Worm (Caenorhabditis elegans) whole organism, young adult: ENCODE data around the gene fipr-13.

Experiments used
- B0336.3 ChIP-seq: fragments of 200-800 bp; sonication (Bioruptor generic); IDR thresholded peaks from 2 replicates; pipeline ENCODE4 v1.3.6; 2022; ENCODE audit warnings: missing genetic modification characterization, missing compliant biosample characterization
- ama-1 ChIP-seq, 3 experiments: fragments of 150-350 bp in 1 of 3; sonication (generic microtip) in 2 of 3; optimal IDR thresholded peaks; 2 replicates each; lab custom pipeline; 2014 to 2018; ENCODE audit warnings: missing biosample characterization in 2 of 3, missing genetic modification characterization in 2 of 3, missing genetic modification reagents in 2 of 3
- ceh-79 ChIP-seq: sonication (generic microtip); optimal IDR thresholded peaks from 2 replicates; lab custom pipeline; 2017; ENCODE audit warnings: mild to moderate bottlenecking, missing genetic modification characterization, missing compliant biosample characterization
- gei-17 ChIP-seq: fragments of 200-800 bp; sonication (Bioruptor generic); optimal IDR thresholded peaks from 2 replicates; lab custom pipeline; 2018; ENCODE audit warnings: mild to moderate bottlenecking, missing genetic modification characterization, missing compliant biosample characterization
- hmg-1.2 ChIP-seq: fragments of 200-800 bp; sonication (Bioruptor generic); IDR thresholded peaks from 2 replicates; pipeline ENCODE4 v1.3.6; 2022; ENCODE audit warnings: missing genetic modification reagents, missing genetic modification characterization, missing compliant biosample characterization
- hmg-20 ChIP-seq: fragments of 200-800 bp; sonication (Bioruptor generic); IDR thresholded peaks from 2 replicates; pipeline ENCODE4 v1.3.6; 2022; ENCODE audit warnings: missing genetic modification reagents, missing genetic modification characterization, missing compliant biosample characterization
- pha-4 ChIP-seq: fragments of 150-350 bp; sonication (generic microtip); optimal IDR thresholded peaks from 2 replicates; lab custom pipeline; 2014; ENCODE audit warnings: missing biosample characterization, missing genetic modification reagents, missing genetic modification characterization
- snpc-1.3 ChIP-seq: sonication (generic microtip); optimal IDR thresholded peaks from 2 replicates; lab custom pipeline; 2017; ENCODE audit warnings: missing genetic modification characterization, mild to moderate bottlenecking, missing compliant biosample characterization, antibody characterized with exemption, moderate library complexity, missing genotype, missing genetic modification reagents; ENCODE audit not compliant: insufficient read depth
- tbp1 ChIP-seq: fragments of 200-800 bp; sonication (Bioruptor generic); optimal IDR thresholded peaks from 2 replicates; lab custom pipeline; 2018; ENCODE audit warnings: mild to moderate bottlenecking, missing genetic modification characterization, missing compliant biosample characterization
- ztf-3 ChIP-seq: fragments of 200-800 bp; sonication (Bioruptor generic); optimal IDR thresholded peaks from 2 replicates; lab custom pipeline; 2018; ENCODE audit warnings: mild to moderate bottlenecking, missing genetic modification characterization, missing compliant biosample characterization

DNA sequence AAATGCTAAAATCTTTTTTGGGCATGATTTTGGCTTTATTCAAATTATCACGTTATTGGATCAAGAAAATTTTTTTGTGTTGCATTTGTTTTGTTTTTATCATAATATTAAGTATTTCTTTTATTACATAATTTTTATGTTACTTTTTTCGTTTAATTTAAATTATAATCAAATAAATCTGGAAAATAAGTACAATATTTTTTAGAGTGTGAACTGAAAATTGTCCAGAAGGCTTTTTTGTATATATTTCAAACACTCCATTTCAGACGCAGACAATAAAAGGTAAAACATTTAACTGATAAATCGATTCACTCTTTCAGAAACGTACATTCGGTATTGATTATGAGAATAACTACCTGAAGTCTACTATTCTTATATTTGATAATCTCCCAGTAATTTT is 43.0 kb downstream of the fipr-13 start, which contains the start of gene C08B6.11:
- TF ChIP-seq hmg-20, result no peak
- no peak for TF ChIP-seq pha-4 (tag; lab: Kevin White, UChicago)
- no peak for TF ChIP-seq tbp1 (GFP tag; lab: Kevin White, UChicago)
- no peak for TF ChIP-seq ztf-3 (GFP tag; lab: Kevin White, UChicago)
- no peak for TF ChIP-seq B0336.3 (GFP tag; lab: Robert Waterston, UW)
- TF ChIP-seq hmg-1.2, result no peak
- no peak for TF ChIP-seq snpc-1.3 (tag; lab: Kevin White, UChicago)
- no peak for TF ChIP-seq ceh-79 (tag; lab: Kevin White, UChicago)
- TF ChIP-seq ama-1 (optimal IDR thresholded peaks at IDR 0.05; lab: Kevin White, UChicago), result no peak
- no peak for TF ChIP-seq ama-1 (GFP tag; optimal IDR thresholded peaks at IDR 0.05; lab: Kevin White, UChicago)
- TF ChIP-seq gei-17 (GFP tag; lab: Kevin White, UChicago), result no peak
